Fruit fly (Drosophila melanogaster) whole organism, embryonic: ENCODE results near the gene Cyp1.
A peak's percentile ranks its signal among the peaks of the same experiment; 100 is the strongest.

Experiments used
- ATbp ChIP-seq: fragments of 200-800 bp; sonication (Bioruptor generic); optimal IDR thresholded peaks from 2 replicates; lab custom pipeline; 2017; ENCODE audit warnings: missing biosample characterization, mild to moderate bottlenecking, missing genetic modification characterization, missing genetic modification reagents
- Ada2b ChIP-seq: fragments of 200-800 bp; sonication (Bioruptor generic); IDR thresholded peaks from 2 replicates; pipeline ENCODE4 v1.3.6; 2022; ENCODE audit warnings: missing biosample characterization, missing genetic modification characterization
- Asciz ChIP-seq: fragments of 200-800 bp; sonication (Bioruptor generic); optimal IDR thresholded peaks from 2 replicates; lab custom pipeline; 2017; ENCODE audit warnings: missing biosample characterization, mild to moderate bottlenecking, missing genetic modification characterization, missing genetic modification reagents
- Atf-2 ChIP-seq: fragments of 200-800 bp; sonication (Bioruptor generic); optimal IDR thresholded peaks from 2 replicates; lab custom pipeline; 2016; ENCODE audit warnings: missing biosample characterization, missing genetic modification characterization
- CG10209 ChIP-seq: fragments of 200-800 bp; sonication (Bioruptor generic); optimal IDR thresholded peaks from 3 replicates; lab custom pipeline; 2017; ENCODE audit warnings: missing biosample characterization, mild to moderate bottlenecking, missing genetic modification characterization, missing genetic modification reagents
- CG10431 ChIP-seq: fragments of 200-800 bp; sonication (Bioruptor generic); optimal IDR thresholded peaks from 3 replicates; lab custom pipeline; 2018; ENCODE audit warnings: missing biosample characterization, mild to moderate bottlenecking, missing genetic modification characterization
- CG11085 ChIP-seq: fragments of 200-800 bp; sonication (Bioruptor generic); IDR thresholded peaks from 2 replicates; pipeline ENCODE4 v1.3.6; 2022; ENCODE audit warnings: missing biosample characterization, missing genetic modification characterization
- CG11247 ChIP-seq: fragments of 200-800 bp; sonication (Bioruptor generic); IDR thresholded peaks from 2 replicates; pipeline ENCODE4 v1.3.6; 2022; ENCODE audit warnings: missing biosample characterization, missing genetic modification characterization
- CG11456 ChIP-seq: fragments of 200-800 bp; sonication (Bioruptor generic); IDR thresholded peaks from 3 replicates; pipeline ENCODE4 v1.3.6; 2022; ENCODE audit warnings: missing biosample characterization, missing genetic modification characterization
- CG12769 ChIP-seq: fragments of 200-800 bp; sonication (Bioruptor generic); optimal IDR thresholded peaks from 2 replicates; lab custom pipeline; 2019; ENCODE audit warnings: missing biosample characterization, mild to moderate bottlenecking, missing genetic modification characterization, moderate library complexity
- CG14710 ChIP-seq: fragments of 200-800 bp; sonication (Bioruptor generic); optimal IDR thresholded peaks from 3 replicates; lab custom pipeline; 2019; ENCODE audit warnings: missing biosample characterization, mild to moderate bottlenecking, missing genetic modification characterization, moderate library complexity
- CG15601 ChIP-seq: fragments of 200-800 bp; sonication (Bioruptor generic); optimal IDR thresholded peaks from 3 replicates; lab custom pipeline; 2019; ENCODE audit warnings: missing biosample characterization, mild to moderate bottlenecking, missing genetic modification characterization, moderate library complexity
- CG17186 ChIP-seq: fragments of 200-800 bp; sonication (Bioruptor generic); optimal IDR thresholded peaks from 3 replicates; lab custom pipeline; 2017; ENCODE audit warnings: missing biosample characterization, missing genetic modification reagents, missing genetic modification characterization
- CG17612 ChIP-seq: fragments of 200-800 bp; sonication (Bioruptor generic); IDR thresholded peaks from 2 replicates; pipeline ENCODE4 v1.3.6; 2022; ENCODE audit warnings: missing biosample characterization, missing genetic modification characterization
- CG17912 ChIP-seq: fragments of 200-800 bp; sonication (Bioruptor generic); optimal IDR thresholded peaks from 2 replicates; lab custom pipeline; 2018; ENCODE audit warnings: missing biosample characterization, mild to moderate bottlenecking, missing genetic modification characterization
- CG32532 ChIP-seq: fragments of 200-800 bp; sonication (Bioruptor generic); IDR thresholded peaks from 2 replicates; pipeline ENCODE4 v1.3.6; 2022; ENCODE audit warnings: missing biosample characterization, missing genetic modification characterization
- CG34224 ChIP-seq: fragments of 200-800 bp; sonication (Bioruptor generic); IDR thresholded peaks from 3 replicates; pipeline ENCODE4 v1.3.6; 2022; ENCODE audit warnings: missing biosample characterization, missing genetic modification characterization; ENCODE audit not compliant: partially characterized antibody
- CG3838 ChIP-seq: fragments of 200-800 bp; sonication (Bioruptor generic); optimal IDR thresholded peaks from 3 replicates; lab custom pipeline; 2016; ENCODE audit warnings: missing biosample characterization, missing genetic modification characterization
- CG4424 ChIP-seq: fragments of 200-800 bp; sonication (Bioruptor generic); optimal IDR thresholded peaks from 3 replicates; lab custom pipeline; 2016; ENCODE audit warnings: missing biosample characterization, missing genetic modification characterization
- CG6175 ChIP-seq: fragments of 200-800 bp; sonication (Bioruptor generic); IDR thresholded peaks from 3 replicates; pipeline ENCODE4 v1.3.6; 2022; ENCODE audit warnings: missing biosample characterization, missing genetic modification characterization
- CG9609 ChIP-seq: fragments of 200-800 bp; sonication (Bioruptor generic); optimal IDR thresholded peaks from 3 replicates; lab custom pipeline; 2016; ENCODE audit warnings: missing biosample characterization, missing genetic modification characterization
- CTCF ChIP-seq: fragments of 200-800 bp; sonication (Bioruptor generic); optimal IDR thresholded peaks from 2 replicates; lab custom pipeline; 2017; ENCODE audit warnings: missing biosample characterization, mild to moderate bottlenecking, missing genetic modification characterization, moderate library complexity
- Dek ChIP-seq: fragments of 200-800 bp; sonication (Bioruptor generic); optimal IDR thresholded peaks from 3 replicates; lab custom pipeline; 2019; ENCODE audit warnings: missing biosample characterization, mild to moderate bottlenecking, missing genetic modification characterization, moderate library complexity
- Dip3 ChIP-seq: fragments of 200-800 bp; sonication (Bioruptor generic); optimal IDR thresholded peaks from 3 replicates; lab custom pipeline; 2016; ENCODE audit warnings: missing biosample characterization, missing genetic modification characterization
- Fer1 ChIP-seq: fragments of 200-800 bp; sonication (Bioruptor generic); optimal IDR thresholded peaks from 2 replicates; lab custom pipeline; 2017; ENCODE audit warnings: missing biosample characterization, mild to moderate bottlenecking, missing genetic modification characterization
- Hey ChIP-seq: fragments of 200-800 bp; sonication (Bioruptor generic); optimal IDR thresholded peaks from 3 replicates; lab custom pipeline; 2018; ENCODE audit warnings: missing biosample characterization, mild to moderate bottlenecking, missing genetic modification characterization
- HmgZ ChIP-seq: fragments of 200-800 bp; sonication (Bioruptor generic); optimal IDR thresholded peaks from 2 replicates; lab custom pipeline; 2018; ENCODE audit warnings: missing biosample characterization, mild to moderate bottlenecking, missing genetic modification characterization
- Hmx ChIP-seq: fragments of 200-800 bp; sonication (Bioruptor generic); optimal IDR thresholded peaks from 2 replicates; lab custom pipeline; 2016; ENCODE audit warnings: missing biosample characterization, missing genetic modification characterization
- MESR4 ChIP-seq: fragments of 200-800 bp; sonication (Bioruptor generic); optimal IDR thresholded peaks from 2 replicates; lab custom pipeline; 2018; ENCODE audit warnings: missing biosample characterization, mild to moderate bottlenecking, missing genetic modification characterization, moderate library complexity
- MTF-1 ChIP-seq: fragments of 200-800 bp; sonication (Bioruptor generic); optimal IDR thresholded peaks from 2 replicates; lab custom pipeline; 2018; ENCODE audit warnings: missing biosample characterization, mild to moderate bottlenecking, missing genetic modification characterization, borderline replicate concordance
- Optix ChIP-seq: fragments of 200-800 bp; sonication (Bioruptor generic); IDR thresholded peaks from 3 replicates; pipeline ENCODE4 v1.3.6; 2022; ENCODE audit warnings: missing biosample characterization, missing genetic modification characterization
- Ravus ChIP-seq: fragments of 200-800 bp; sonication (Bioruptor generic); IDR thresholded peaks from 2 replicates; pipeline ENCODE4 v1.3.6; 2022; ENCODE audit warnings: missing biosample characterization, missing genetic modification characterization
- Six4 ChIP-seq: fragments of 200-800 bp; sonication (Bioruptor generic); optimal IDR thresholded peaks from 2 replicates; lab custom pipeline; 2016; ENCODE audit warnings: missing biosample characterization, missing genetic modification characterization
- Tbp ChIP-seq: fragments of >200 bp; optimal IDR thresholded peaks from 2 replicates; lab custom pipeline; 2018; ENCODE audit warnings: missing biosample characterization, missing genetic modification characterization
- Vsx1 ChIP-seq: fragments of 200-800 bp; sonication (Bioruptor generic); optimal IDR thresholded peaks from 2 replicates; lab custom pipeline; 2017; ENCODE audit warnings: missing biosample characterization, mild to moderate bottlenecking, missing genetic modification characterization, missing genetic modification reagents
- ab ChIP-seq: fragments of 200-800 bp; sonication (Bioruptor generic); optimal IDR thresholded peaks from 2 replicates; lab custom pipeline; 2016; ENCODE audit warnings: missing biosample characterization, missing genetic modification characterization
- bab2 ChIP-seq: fragments of 200-800 bp; sonication (Bioruptor generic); optimal IDR thresholded peaks from 2 replicates; lab custom pipeline; 2016; ENCODE audit warnings: missing biosample characterization, missing genetic modification characterization
- gro ChIP-seq: fragments of 200-800 bp; sonication (Bioruptor generic); optimal IDR thresholded peaks from 2 replicates; lab custom pipeline; 2016; ENCODE audit warnings: missing biosample characterization, missing genetic modification characterization
- inv ChIP-seq: fragments of 200-800 bp; sonication (Bioruptor generic); IDR thresholded peaks from 2 replicates; pipeline ENCODE4 v1.3.6; 2022; ENCODE audit warnings: missing biosample characterization, missing genetic modification characterization; ENCODE audit not compliant: partially characterized antibody
- knrl ChIP-seq: fragments of 200-800 bp; sonication (Bioruptor generic); IDR thresholded peaks from 3 replicates; pipeline ENCODE4 v1.3.6; 2022; ENCODE audit warnings: missing biosample characterization, missing genetic modification characterization; ENCODE audit not compliant: partially characterized antibody
- ro ChIP-seq: fragments of 200-800 bp; sonication (Bioruptor generic); IDR thresholded peaks from 2 replicates; pipeline ENCODE4 v1.3.6; 2022; ENCODE audit warnings: missing biosample characterization, missing genetic modification characterization
- run ChIP-seq: fragments of 200-800 bp; sonication (Bioruptor generic); optimal IDR thresholded peaks from 3 replicates; lab custom pipeline; 2018; ENCODE audit warnings: missing biosample characterization, mild to moderate bottlenecking, missing genetic modification characterization
- scrt ChIP-seq: fragments of 200-800 bp; sonication (Bioruptor generic); optimal IDR thresholded peaks from 2 replicates; lab custom pipeline; 2018; ENCODE audit warnings: missing biosample characterization, mild to moderate bottlenecking, missing genetic modification characterization, moderate library complexity
- sens-2 ChIP-seq: fragments of 200-800 bp; sonication (Bioruptor generic); IDR thresholded peaks from 2 replicates; pipeline ENCODE4 v1.3.6; 2022; ENCODE audit warnings: missing biosample characterization, missing genetic modification characterization
- seq ChIP-seq: fragments of 200-800 bp; sonication (Bioruptor generic); IDR thresholded peaks from 2 replicates; pipeline ENCODE4 v1.3.6; 2022; ENCODE audit warnings: missing biosample characterization, missing genetic modification characterization
- sisA ChIP-seq: fragments of 200-800 bp; sonication (Bioruptor generic); IDR thresholded peaks from 2 replicates; pipeline ENCODE4 v1.3.6; 2022; ENCODE audit warnings: missing biosample characterization, missing genetic modification characterization
- so ChIP-seq: fragments of 200-800 bp; sonication (Bioruptor generic); IDR thresholded peaks from 3 replicates; pipeline ENCODE4 v1.3.6; 2022; ENCODE audit warnings: missing biosample characterization, missing genetic modification characterization
- stc ChIP-seq: fragments of 200-800 bp; sonication (Bioruptor generic); IDR thresholded peaks from 2 replicates; pipeline ENCODE4 v1.3.6; 2022; ENCODE audit warnings: missing biosample characterization, missing genetic modification characterization
- tin ChIP-seq: fragments of 200-800 bp; sonication (Bioruptor generic); optimal IDR thresholded peaks from 3 replicates; lab custom pipeline; 2016; ENCODE audit warnings: missing biosample characterization, missing genetic modification characterization
- trem ChIP-seq: fragments of 200-800 bp; optimal IDR thresholded peaks from 3 replicates; lab custom pipeline; 2019; ENCODE audit warnings: missing biosample characterization, mild to moderate bottlenecking, missing genetic modification characterization, moderate library complexity
- tup ChIP-seq: fragments of 200-800 bp; sonication (Bioruptor generic); optimal IDR thresholded peaks from 2 replicates; lab custom pipeline; 2016; ENCODE audit warnings: missing biosample characterization, mild to moderate bottlenecking, missing genetic modification characterization, moderate library complexity
- wdn ChIP-seq: fragments of 200-800 bp; sonication (Bioruptor generic); IDR thresholded peaks from 2 replicates; pipeline ENCODE4 v1.3.6; 2022; ENCODE audit warnings: missing biosample characterization, missing genetic modification characterization

Gene Cyp1

DNA sequence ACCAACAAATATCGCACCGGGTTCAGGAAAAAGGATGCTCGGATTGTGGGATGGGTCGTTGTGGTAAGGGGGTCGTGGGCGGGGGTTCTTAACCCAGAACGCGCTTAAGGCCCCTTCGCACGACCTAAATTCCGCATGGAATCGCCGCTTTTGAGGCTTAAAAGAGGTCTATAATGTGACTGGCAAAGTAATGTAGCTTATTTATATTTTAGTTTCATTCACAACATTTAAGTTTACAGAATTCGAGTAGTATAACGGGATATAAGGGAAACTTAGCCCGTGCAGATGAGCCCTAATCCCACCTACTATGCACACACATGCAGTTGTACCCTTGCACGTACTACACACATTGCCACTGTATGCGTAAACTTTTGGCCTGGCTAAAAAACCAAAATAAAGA lies 41.4 kb downstream of the Cyp1 start (continued):
- TF ChIP-seq CG17186 (GFP tag; lab: Kevin White, UChicago) (peak; percentile 56), wdn (GFP tag; lab: Robert Waterston, UW) (peak; percentile 76), CG17912 (peak; percentile 80), CG3838 (GFP tag; lab: Kevin White, UChicago) (peak; percentile 12), Dek (peak; percentile 61), Vsx1 (GFP tag; lab: Kevin White, UChicago) (peak; percentile 80), CG17612 (peak; percentile 47; the same call in 1 of the 2 replicates), so (GFP tag; lab: Robert Waterston, UW) (peak; percentile 88), scrt (GFP tag; lab: Kevin White, UChicago) (peak; percentile 77), Ravus (GFP tag; lab: Robert Waterston, UW) (peak; percentile 23), Tbp (GFP tag; lab: Kevin White, UChicago) (no peak), stc (GFP tag; lab: Robert Waterston, UW) (peak; percentile 85), Fer1 (GFP tag; lab: Kevin White, UChicago) (peak; percentile 87), bab2 (GFP tag; lab: Kevin White, UChicago) (peak; percentile 46), ATbp (peak; percentile 90), inv (no peak), CTCF (GFP tag; lab: Kevin White, UChicago) (peak; percentile 45), run (no peak), CG32532 (GFP tag; lab: Robert Waterston, UW) (peak; percentile 81), CG34224 (no peak), Six4 (GFP tag; lab: Kevin White, UChicago) (peak; percentile 67), gro (GFP tag; lab: Kevin White, UChicago) (no peak), tin (GFP tag; lab: Kevin White, UChicago) (peak; percentile 80), Hey (peak; percentile 61), Asciz (peak; percentile 82), sens-2 (peak; percentile 85), ro (GFP tag; lab: Robert Waterston, UW) (peak; percentile 35; the same call in 1 of the 2 replicates), CG9609 (GFP tag; lab: Kevin White, UChicago) (peak; percentile 61), CG11085 (GFP tag; lab: Robert Waterston, UW) (peak; percentile 53), MTF-1 (GFP tag; lab: Kevin White, UChicago) (peak; percentile 83), CG12769 (tag; lab: Kevin White, UChicago) (peak; percentile 83), CG11456 (GFP tag; lab: Robert Waterston, UW) (peak; percentile 80), sisA (GFP tag; lab: Robert Waterston, UW) (peak; percentile 79), Atf-2 (GFP tag; lab: Kevin White, UChicago) (no peak), Dip3 (GFP tag; lab: Kevin White, UChicago) (peak; percentile 7), Ada2b (GFP tag; lab: Robert Waterston, UW) (peak; percentile 86), HmgZ (tag; lab: Kevin White, UChicago) (peak; percentile 79), CG6175 (GFP tag; lab: Robert Waterston, UW) (no peak), tup (GFP tag; lab: Kevin White, UChicago) (peak; percentile 21), trem (tag; lab: Kevin White, UChicago) (peak; percentile 85), CG15601 (tag; lab: Kevin White, UChicago) (peak; percentile 79), Hmx (GFP tag; lab: Kevin White, UChicago) (no peak), seq (GFP tag; lab: Robert Waterston, UW) (peak; percentile 88), CG14710 (tag; lab: Kevin White, UChicago) (peak; percentile 91), ab (no peak), CG10209 (GFP tag; lab: Kevin White, UChicago) (peak; percentile 83), CG10431 (GFP tag; lab: Kevin White, UChicago) (peak; percentile 87), CG4424 (GFP tag; lab: Kevin White, UChicago) (peak; percentile 81), MESR4 (peak; percentile 7), Optix (GFP tag; lab: Robert Waterston, UW) (peak; percentile 76), CG11247 (GFP tag; lab: Robert Waterston, UW) (peak; percentile 72), knrl (no peak)
